Fruit fly (Drosophila melanogaster): ENCODE measurements around the gene ph-p.

The ph-p gene

dm6 chrX:2107782-2108409, 30.3 kb downstream of the ph-p start:
- TF ChIP-seq Dll (optimal IDR thresholded peaks at IDR 0.05) (no peak), pan (optimal IDR thresholded peaks at IDR 0.05) (no peak), EcR (GFP tag; optimal IDR thresholded peaks at IDR 0.05) (no peak), psq (optimal IDR thresholded peaks at IDR 0.05) (no peak), usp (GFP tag; optimal IDR thresholded peaks at IDR 0.05) (no peak), CG8478 (optimal IDR thresholded peaks at IDR 0.05) (no peak)

dm6 chrX:2106367-2106766, 31.8 kb downstream of the ph-p start:
- no peak for TF ChIP-seq usp (GFP tag; optimal IDR thresholded peaks at IDR 0.05)
- TF ChIP-seq CG8478 (optimal IDR thresholded peaks at IDR 0.05), result no peak
- TF ChIP-seq Dll (optimal IDR thresholded peaks at IDR 0.05), result no peak
- TF ChIP-seq pan (optimal IDR thresholded peaks at IDR 0.05), result no peak
- no peak for TF ChIP-seq EcR (GFP tag; optimal IDR thresholded peaks at IDR 0.05)
- TF ChIP-seq psq (optimal IDR thresholded peaks at IDR 0.05), result no peak

- TF ChIP-seq EcR (GFP tag; optimal IDR thresholded peaks at IDR 0.05) (no peak), psq (optimal IDR thresholded peaks at IDR 0.05) (no peak), pan (optimal IDR thresholded peaks at IDR 0.05) (no peak), usp (GFP tag; optimal IDR thresholded peaks at IDR 0.05) (no peak), Dll (optimal IDR thresholded peaks at IDR 0.05) (no peak), CG8478 (optimal IDR thresholded peaks at IDR 0.05) (no peak)
Observed at dm6 chrX:2104365-2104764, 33.8 kb downstream of the ph-p start.

dm6 chrX:2103859-2104258, 34.3 kb downstream of the ph-p start:
- TF ChIP-seq Dll (optimal IDR thresholded peaks at IDR 0.05) (no peak), pan (optimal IDR thresholded peaks at IDR 0.05) (no peak), usp (GFP tag; optimal IDR thresholded peaks at IDR 0.05) (no peak), psq (optimal IDR thresholded peaks at IDR 0.05) (no peak), CG8478 (optimal IDR thresholded peaks at IDR 0.05) (no peak), EcR (GFP tag; optimal IDR thresholded peaks at IDR 0.05) (no peak)

dm6 chrX:2098267-2098666, 39.9 kb downstream of the ph-p start:
- no peak for TF ChIP-seq pan (optimal IDR thresholded peaks at IDR 0.05)
- no peak for TF ChIP-seq CG8478 (optimal IDR thresholded peaks at IDR 0.05)
- TF ChIP-seq Dll (optimal IDR thresholded peaks at IDR 0.05), result no peak
- TF ChIP-seq psq (optimal IDR thresholded peaks at IDR 0.05), result no peak
- no peak for TF ChIP-seq EcR (GFP tag; optimal IDR thresholded peaks at IDR 0.05)
- TF ChIP-seq usp (GFP tag; optimal IDR thresholded peaks at IDR 0.05), result no peak

dm6 chrX:2096341-2096740, 41.8 kb downstream of the ph-p start:
- TF ChIP-seq usp (GFP tag; optimal IDR thresholded peaks at IDR 0.05), result no peak
- TF ChIP-seq pan (optimal IDR thresholded peaks at IDR 0.05), result no peak
- TF ChIP-seq EcR (GFP tag; optimal IDR thresholded peaks at IDR 0.05), result no peak
- TF ChIP-seq CG8478 (optimal IDR thresholded peaks at IDR 0.05), result no peak

- no peak for TF ChIP-seq psq (optimal IDR thresholded peaks at IDR 0.05)
- TF ChIP-seq CG8478 (optimal IDR thresholded peaks at IDR 0.05), result peak; percentile 15
- no peak for TF ChIP-seq EcR (GFP tag; optimal IDR thresholded peaks at IDR 0.05)
- no peak for TF ChIP-seq usp (GFP tag; optimal IDR thresholded peaks at IDR 0.05)
- no peak for TF ChIP-seq pan (optimal IDR thresholded peaks at IDR 0.05)
- TF ChIP-seq Dll (optimal IDR thresholded peaks at IDR 0.05), result no peak
Observed at dm6 chrX:2094072-2094761, 44.0 kb downstream of the ph-p start, which contains the start of gene csw. csw (plus strand) TSS chrX:2094234.

- no peak for TF ChIP-seq CG8478 (optimal IDR thresholded peaks at IDR 0.05)
- TF ChIP-seq Dll (optimal IDR thresholded peaks at IDR 0.05), result no peak
- TF ChIP-seq pan (optimal IDR thresholded peaks at IDR 0.05), result no peak
- no peak for TF ChIP-seq psq (optimal IDR thresholded peaks at IDR 0.05)
- TF ChIP-seq EcR (GFP tag; optimal IDR thresholded peaks at IDR 0.05), result no peak
- no peak for TF ChIP-seq usp (GFP tag; optimal IDR thresholded peaks at IDR 0.05)
Observed at dm6 chrX:2089812-2090211, 48.4 kb downstream of the ph-p start.

dm6 chrX:2088798-2089197, 49.4 kb downstream of the ph-p start:
- TF ChIP-seq CG8478 (optimal IDR thresholded peaks at IDR 0.05) (no peak), EcR (GFP tag; optimal IDR thresholded peaks at IDR 0.05) (no peak), psq (optimal IDR thresholded peaks at IDR 0.05) (no peak), pan (optimal IDR thresholded peaks at IDR 0.05) (no peak), Dll (optimal IDR thresholded peaks at IDR 0.05) (no peak), usp (GFP tag; optimal IDR thresholded peaks at IDR 0.05) (no peak)

dm6 chrX:2087501-2087900, 50.7 kb downstream of the ph-p start:
- no peak for TF ChIP-seq Dll (optimal IDR thresholded peaks at IDR 0.05)
- TF ChIP-seq psq (optimal IDR thresholded peaks at IDR 0.05), result no peak
- TF ChIP-seq usp (GFP tag; optimal IDR thresholded peaks at IDR 0.05), result no peak
- TF ChIP-seq EcR (GFP tag; optimal IDR thresholded peaks at IDR 0.05), result no peak
- no peak for TF ChIP-seq CG8478 (optimal IDR thresholded peaks at IDR 0.05)

- TF ChIP-seq EcR (GFP tag; optimal IDR thresholded peaks at IDR 0.05), result no peak
- peak; percentile 96 for TF ChIP-seq pan (optimal IDR thresholded peaks at IDR 0.05)
- peak; percentile 76 for TF ChIP-seq Dll (optimal IDR thresholded peaks at IDR 0.05)
Observed at dm6 chrX:2083678-2084162, 54.5 kb downstream of the ph-p start.

- TF ChIP-seq psq (optimal IDR thresholded peaks at IDR 0.05) (no peak), Dll (optimal IDR thresholded peaks at IDR 0.05) (no peak), usp (GFP tag; optimal IDR thresholded peaks at IDR 0.05) (no peak)
Observed at dm6 chrX:2083109-2083508, 55.1 kb downstream of the ph-p start.

All from whole organism.